Fruit fly (Drosophila melanogaster) Kc167 (cell line): ENCODE results near the gene CG31855.

Experiments used
- Myc ChIP-seq: fragments of >200 bp; optimal IDR thresholded peaks from 2 replicates; lab custom pipeline; 2017; ENCODE audit warnings: missing external identifiers
- ttk ChIP-seq: sonication (Bioruptor generic); optimal IDR thresholded peaks from 2 replicates; lab custom pipeline; 2017; ENCODE audit warnings: missing external identifiers

DNA sequence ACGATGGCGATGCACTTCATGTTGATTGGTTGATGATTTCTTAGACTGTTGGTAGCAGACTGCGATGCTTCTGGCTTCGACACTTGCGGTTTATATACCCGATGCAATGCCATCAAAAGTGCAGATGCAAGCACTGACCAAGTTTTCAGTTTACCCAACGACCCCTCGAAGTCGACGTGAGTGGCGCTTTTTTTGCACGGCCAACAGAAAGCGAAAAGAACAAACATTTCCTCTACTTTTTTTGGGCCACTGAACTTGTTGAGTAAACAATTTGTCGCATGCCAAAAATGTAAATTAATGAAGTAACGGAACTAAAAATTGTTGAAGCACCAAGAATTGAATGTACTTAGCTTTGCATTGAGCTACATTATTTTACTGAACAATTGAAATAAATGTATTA lies 42.6 kb downstream of the CG31855 start, which contains the start of gene Vm34Ca:
- TF ChIP-seq Myc (lab: Kevin White, UChicago) (no peak), ttk (lab: Kevin White, UChicago) (no peak)
